Worm (Caenorhabditis elegans): Measurements from ENCODE around the gene hsp-90.

The hsp-90 gene

DNA sequence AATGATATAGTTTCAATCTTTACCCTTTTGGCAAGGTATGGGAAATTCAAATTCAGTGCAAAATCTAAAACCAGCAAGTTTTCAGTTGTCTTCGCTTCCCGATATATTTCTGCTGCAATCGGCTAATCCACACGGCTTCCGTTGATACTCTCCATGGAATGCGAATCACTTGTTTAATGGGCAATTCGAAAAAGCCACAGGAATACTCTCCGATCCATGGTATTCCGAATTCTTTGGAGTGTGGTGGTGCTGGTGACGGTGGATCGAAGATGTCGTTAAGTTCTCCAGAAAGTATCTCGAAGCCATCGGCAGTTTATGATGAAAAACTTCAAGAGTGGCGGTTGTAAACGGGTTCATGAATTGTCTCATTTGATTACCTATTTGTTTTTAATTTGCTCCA lies 1.4 kb upstream of the hsp-90 start:
- TF ChIP-seq nhr-237 (tag; optimal IDR thresholded peaks at IDR 0.05), result no peak
- TF ChIP-seq ceh-90 (tag; optimal IDR thresholded peaks at IDR 0.05), result no peak
- TF ChIP-seq ama-1 (optimal IDR thresholded peaks at IDR 0.05), result peak; percentile 22
- TF ChIP-seq nhr-76 (tag; optimal IDR thresholded peaks at IDR 0.05), result no peak
- TF ChIP-seq efl-1 (optimal IDR thresholded peaks at IDR 0.05), result no peak
- peak in 1 of 2 experiments; percentile 81 for TF ChIP-seq efl-1 (GFP tag; optimal IDR thresholded peaks at IDR 0.05 in 1 of 2)
- TF ChIP-seq dsc-1 (tag; optimal IDR thresholded peaks at IDR 0.05), result no peak
- TF ChIP-seq nhr-71 (tag; optimal IDR thresholded peaks at IDR 0.05), result no peak
- no peak for TF ChIP-seq snu-23 (GFP tag; optimal IDR thresholded peaks at IDR 0.05)
- TF ChIP-seq unc-62 (GFP tag; optimal IDR thresholded peaks at IDR 0.05), result no peak

DNA sequence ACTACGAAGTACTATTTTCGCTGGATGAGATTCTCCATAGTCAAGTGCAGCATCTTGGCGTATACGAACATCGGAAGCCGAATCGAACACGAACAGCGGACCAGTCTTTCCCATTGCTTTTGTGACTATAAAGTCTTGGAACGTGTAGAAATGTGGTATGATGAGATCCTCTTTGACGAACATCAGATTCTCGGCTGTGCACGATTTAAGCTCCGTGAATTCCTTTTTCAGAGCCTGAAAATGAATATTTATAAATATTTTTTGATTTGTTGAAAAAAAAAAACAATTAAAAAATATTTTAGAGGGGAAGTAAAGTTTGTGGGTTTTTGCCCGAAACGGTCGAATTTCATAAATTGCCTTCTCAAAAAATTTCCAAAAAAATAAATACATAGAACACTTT lies 792 bp upstream of the hsp-90 start:
- TF ChIP-seq efl-1 (optimal IDR thresholded peaks at IDR 0.05), result no peak
- TF ChIP-seq efl-1 (GFP tag; optimal IDR thresholded peaks at IDR 0.05 in 1 of 2), result peak in 1 of 2 experiments; percentile 90
- no peak for TF ChIP-seq zip-4 (GFP tag; optimal IDR thresholded peaks at IDR 0.05)

DNA sequence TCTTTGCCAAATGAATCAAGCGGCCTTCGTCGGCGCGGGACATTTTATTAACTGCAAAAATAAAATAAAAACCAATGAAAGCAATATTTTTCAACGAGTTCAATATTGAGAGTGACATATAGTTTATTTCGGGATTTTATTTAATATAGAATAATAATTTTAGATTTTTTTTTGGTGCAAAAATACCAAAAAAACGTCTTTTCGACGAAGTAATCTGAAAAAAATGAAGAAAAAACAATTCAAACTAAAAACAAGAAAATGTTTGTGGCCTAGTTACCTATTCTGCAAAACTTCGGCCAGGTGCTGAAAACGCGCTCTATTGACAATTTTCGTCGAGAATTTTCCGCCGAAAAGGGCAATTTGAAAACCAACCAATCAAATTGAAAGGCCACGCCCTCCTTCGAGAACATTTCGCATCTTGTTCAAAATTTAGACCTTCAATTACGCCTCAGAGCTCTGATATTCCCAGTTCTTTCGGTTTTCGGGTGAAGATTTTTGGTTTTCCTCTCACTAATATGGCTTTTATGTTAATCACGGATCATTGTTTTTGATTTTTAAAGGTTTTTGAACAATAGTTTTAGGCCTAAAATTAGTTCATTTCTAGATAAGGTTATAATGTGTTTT lies 829 bp downstream of the hsp-90 start, which contains the start of gene C47E8.4:
Gene C47E8.4, minus strand, starts transcription at position 51 of the 624 bp plus-strand sequence.
- TF ChIP-seq fos-1 (tag; optimal IDR thresholded peaks at IDR 0.05), result peak; percentile 95
- peak; percentile 99 for TF ChIP-seq nhr-77 (tag; optimal IDR thresholded peaks at IDR 0.05)
- peak; percentile 95 for TF ChIP-seq efl-1 (optimal IDR thresholded peaks at IDR 0.05)
- TF ChIP-seq efl-1 (GFP tag; optimal IDR thresholded peaks at IDR 0.05 in 1 of 2), result peak; percentile 86 to 99
- peak; percentile 100 for TF ChIP-seq pax-3 (tag; optimal IDR thresholded peaks at IDR 0.05)
- TF ChIP-seq unc-30 (tag; optimal IDR thresholded peaks at IDR 0.05), result peak; percentile 67
- TF ChIP-seq mdl-1 (tag; optimal IDR thresholded peaks at IDR 0.05), result peak in 1 of 2 experiments; percentile 90
- TF ChIP-seq lin-39 (tag; optimal IDR thresholded peaks at IDR 0.05), result peak; percentile 97
- TF ChIP-seq nhr-19 (GFP tag; conservative IDR thresholded peaks at IDR 0.05), result peak; percentile 99
- TF ChIP-seq C04F5.9 (tag; optimal IDR thresholded peaks at IDR 0.05), result peak; percentile 97
- peak; percentile 95 for TF ChIP-seq nhr-11 (tag; optimal IDR thresholded peaks at IDR 0.05)
- peak; percentile 49 for TF ChIP-seq nhr-84 (tag; optimal IDR thresholded peaks at IDR 0.05)
- peak; percentile 96 for TF ChIP-seq ceh-88 (GFP tag; IDR thresholded peaks at IDR 0.05)
- TF ChIP-seq nhr-47 (tag; optimal IDR thresholded peaks at IDR 0.05), result peak; percentile 99
- TF ChIP-seq lin-13 (GFP tag; optimal IDR thresholded peaks at IDR 0.05), result peak; percentile 98
- no peak for TF ChIP-seq alr-1 (tag; optimal IDR thresholded peaks at IDR 0.05; ENCODE audit: borderline replicate concordance)
- no peak for TF ChIP-seq sptf-1 (tag; optimal IDR thresholded peaks at IDR 0.05)
- peak; percentile 93 for TF ChIP-seq sup-37 (GFP tag; optimal IDR thresholded peaks at IDR 0.05)
- peak; percentile 99 for TF ChIP-seq dsc-1 (tag; optimal IDR thresholded peaks at IDR 0.05)
- TF ChIP-seq fkh-10 (GFP tag; optimal IDR thresholded peaks at IDR 0.05), result peak; percentile 97
- TF ChIP-seq jun-1 (tag; optimal IDR thresholded peaks at IDR 0.05), result peak; percentile 98
- peak; percentile 92 for TF ChIP-seq efl-3 (GFP tag; optimal IDR thresholded peaks at IDR 0.05)
- TF ChIP-seq pag-3 (tag; optimal IDR thresholded peaks at IDR 0.05; ENCODE audit: borderline replicate concordance, insufficient read depth), result no peak
- TF ChIP-seq fkh-8 (tag; optimal IDR thresholded peaks at IDR 0.05), result peak; percentile 100
- TF ChIP-seq ceh-63 (GFP tag; optimal IDR thresholded peaks at IDR 0.05), result peak; percentile 96
- peak; percentile 97 for TF ChIP-seq unc-98 (GFP tag; IDR thresholded peaks at IDR 0.05)
- TF ChIP-seq ama-1 (optimal IDR thresholded peaks at IDR 0.05), result peak; percentile 88
- TF ChIP-seq mab-9 (GFP tag; IDR thresholded peaks at IDR 0.05), result peak; percentile 99
- TF ChIP-seq Y116A8C.19 (tag; optimal IDR thresholded peaks at IDR 0.05; ENCODE audit: borderline replicate concordance), result peak; percentile 97
- TF ChIP-seq swsn-7 (tag; optimal IDR thresholded peaks at IDR 0.05), result peak; percentile 99
- TF ChIP-seq tlp-1 (tag; optimal IDR thresholded peaks at IDR 0.05), result no peak
- TF ChIP-seq ets-5 (GFP tag; IDR thresholded peaks at IDR 0.05), result no peak
- TF ChIP-seq nhr-71 (tag; optimal IDR thresholded peaks at IDR 0.05), result peak; percentile 100
- TF ChIP-seq lsy-2 (tag; optimal IDR thresholded peaks at IDR 0.05), result peak; percentile 98
- TF ChIP-seq unc-62 (GFP tag; optimal IDR thresholded peaks at IDR 0.05), result peak; percentile 75
- TF ChIP-seq zag-1 (tag; optimal IDR thresholded peaks at IDR 0.05), result peak; percentile 93
- peak; percentile 99 for TF ChIP-seq xbp-1 (tag; optimal IDR thresholded peaks at IDR 0.05)
- TF ChIP-seq isw-1 (GFP tag; IDR thresholded peaks at IDR 0.05), result peak; percentile 100
- peak; percentile 99 for TF ChIP-seq snu-23 (GFP tag; optimal IDR thresholded peaks at IDR 0.05)
- TF ChIP-seq nhr-85 (tag), result peak; percentile 99
- TF ChIP-seq grh-1 (GFP tag; IDR thresholded peaks at IDR 0.05), result peak; percentile 98
- TF ChIP-seq ceh-90 (tag; optimal IDR thresholded peaks at IDR 0.05), result peak; percentile 96
- peak; percentile 99 for TF ChIP-seq fkh-4 (tag; optimal IDR thresholded peaks at IDR 0.05; ENCODE audit: borderline replicate concordance)
- peak; percentile 99 for TF ChIP-seq rnt-1 (tag; optimal IDR thresholded peaks at IDR 0.05)
